Fruit fly (Drosophila melanogaster) whole organism, embryonic: ENCODE results near the gene CG13622.

Source experiments
- Atf6 ChIP-seq: fragments of 200-800 bp; sonication (Bioruptor generic); IDR thresholded peaks from 2 replicates; pipeline ENCODE4 v1.3.6; 2022; ENCODE audit warnings: missing biosample characterization, missing genetic modification characterization
- Bgb ChIP-seq: fragments of 200-800 bp; sonication (Bioruptor generic); IDR thresholded peaks from 2 replicates; pipeline ENCODE4 v1.3.6; 2022; ENCODE audit warnings: missing biosample characterization, missing genetic modification characterization; ENCODE audit not compliant: partially characterized antibody
- Bteb2 ChIP-seq: fragments of 200-800 bp; sonication (Bioruptor generic); optimal IDR thresholded peaks from 2 replicates; lab custom pipeline; 2016; ENCODE audit warnings: missing biosample characterization, missing genetic modification characterization
- CG1024 ChIP-seq: fragments of 200-800 bp; sonication (Bioruptor generic); IDR thresholded peaks from 2 replicates; pipeline ENCODE4 v1.3.6; 2022; ENCODE audit warnings: missing biosample characterization, missing genetic modification characterization
- CG12104 ChIP-seq: fragments of 200-800 bp; sonication (Bioruptor generic); optimal IDR thresholded peaks from 3 replicates; lab custom pipeline; 2016; ENCODE audit warnings: missing biosample characterization, missing genetic modification characterization
- CG13894 ChIP-seq: fragments of 200-800 bp; sonication (Bioruptor generic); optimal IDR thresholded peaks from 3 replicates; lab custom pipeline; 2018; ENCODE audit warnings: missing biosample characterization, mild to moderate bottlenecking, missing genetic modification characterization, moderate library complexity
- CG14050 ChIP-seq: fragments of 200-800 bp; sonication (Bioruptor generic); IDR thresholded peaks from 3 replicates; pipeline ENCODE4 v1.3.6; 2022; ENCODE audit warnings: missing biosample characterization, missing genetic modification characterization
- CG14441 ChIP-seq: fragments of 200-800 bp; sonication (Bioruptor generic); IDR thresholded peaks from 2 replicates; pipeline ENCODE4 v1.3.6; 2022; ENCODE audit warnings: missing biosample characterization, missing genetic modification characterization
- CG14710 ChIP-seq: fragments of 200-800 bp; sonication (Bioruptor generic); optimal IDR thresholded peaks from 3 replicates; lab custom pipeline; 2019; ENCODE audit warnings: missing biosample characterization, mild to moderate bottlenecking, missing genetic modification characterization, moderate library complexity
- CG15601 ChIP-seq: fragments of 200-800 bp; sonication (Bioruptor generic); optimal IDR thresholded peaks from 3 replicates; lab custom pipeline; 2019; ENCODE audit warnings: missing biosample characterization, mild to moderate bottlenecking, missing genetic modification characterization, moderate library complexity
- CG16813 ChIP-seq: fragments of 200-800 bp; sonication (Bioruptor generic); IDR thresholded peaks from 3 replicates; pipeline ENCODE4 v1.3.6; 2022; ENCODE audit warnings: missing biosample characterization, missing genetic modification characterization; ENCODE audit not compliant: partially characterized antibody
- CG1792 ChIP-seq: fragments of 200-800 bp; sonication (Bioruptor generic); optimal IDR thresholded peaks from 2 replicates; lab custom pipeline; 2016; ENCODE audit warnings: missing biosample characterization, missing genetic modification characterization
- CG18764 ChIP-seq: fragments of 200-800 bp; sonication (Bioruptor generic); optimal IDR thresholded peaks from 3 replicates; lab custom pipeline; 2016; ENCODE audit warnings: missing biosample characterization, missing genetic modification characterization
- CG31441 ChIP-seq: fragments of 200-800 bp; sonication (Bioruptor generic); IDR thresholded peaks from 2 replicates; pipeline ENCODE4 v1.3.6; 2022; ENCODE audit warnings: missing biosample characterization, missing genetic modification characterization
- CG33557 ChIP-seq: fragments of 200-800 bp; sonication (Bioruptor generic); optimal IDR thresholded peaks from 2 replicates; lab custom pipeline; 2019; ENCODE audit warnings: missing biosample characterization, mild to moderate bottlenecking, missing genetic modification characterization, moderate library complexity
- CG4617 ChIP-seq: fragments of 200-800 bp; sonication (Bioruptor generic); optimal IDR thresholded peaks from 3 replicates; lab custom pipeline; 2016; ENCODE audit warnings: missing biosample characterization, missing genetic modification characterization, borderline replicate concordance
- CG6654 ChIP-seq: fragments of 200-800 bp; sonication (Bioruptor generic); optimal IDR thresholded peaks from 2 replicates; lab custom pipeline; 2017; ENCODE audit warnings: missing biosample characterization, mild to moderate bottlenecking, missing genetic modification characterization
- CG6765 ChIP-seq: fragments of 200-800 bp; sonication (Bioruptor generic); optimal IDR thresholded peaks from 3 replicates; lab custom pipeline; 2017; ENCODE audit warnings: missing biosample characterization, mild to moderate bottlenecking, missing genetic modification characterization
- CG7987 ChIP-seq: fragments of 200-800 bp; sonication (Bioruptor generic); optimal IDR thresholded peaks from 2 replicates; lab custom pipeline; 2018; ENCODE audit warnings: missing biosample characterization, mild to moderate bottlenecking, missing genetic modification characterization, moderate library complexity
- CG8089 ChIP-seq: fragments of 200-800 bp; sonication (Bioruptor generic); optimal IDR thresholded peaks from 3 replicates; lab custom pipeline; 2016; ENCODE audit warnings: missing biosample characterization, missing genetic modification characterization
- CG8290 ChIP-seq, 3 experiments: fragments of 200-800 bp; sonication (Bioruptor generic); optimal IDR thresholded peaks; 2 replicates each; lab custom pipeline; 2016 to 2019; ENCODE audit warnings: missing biosample characterization in 3 of 3, missing genetic modification characterization in 3 of 3, mild to moderate bottlenecking in 2 of 3, moderate library complexity in 1 of 3
- CG9817 ChIP-seq: fragments of 200-800 bp; sonication (Bioruptor generic); optimal IDR thresholded peaks from 2 replicates; lab custom pipeline; 2018; ENCODE audit warnings: missing biosample characterization, mild to moderate bottlenecking, missing genetic modification characterization, moderate library complexity
- Camta ChIP-seq: fragments of 200-800 bp; sonication (Bioruptor generic); optimal IDR thresholded peaks from 2 replicates; lab custom pipeline; 2016; ENCODE audit warnings: missing biosample characterization, missing genetic modification characterization
- Hmr ChIP-seq: fragments of 200-800 bp; sonication (Bioruptor generic); optimal IDR thresholded peaks from 3 replicates; lab custom pipeline; 2017; ENCODE audit warnings: mild to moderate bottlenecking, missing biosample characterization, missing genetic modification reagents, missing genetic modification characterization
- NK7.1 ChIP-seq: fragments of 200-800 bp; sonication (Bioruptor generic); optimal IDR thresholded peaks from 3 replicates; lab custom pipeline; 2016; ENCODE audit warnings: missing biosample characterization, missing genetic modification characterization
- NfI ChIP-seq: fragments of 200-800 bp; sonication (Bioruptor generic); optimal IDR thresholded peaks from 3 replicates; lab custom pipeline; 2018; ENCODE audit warnings: missing biosample characterization, mild to moderate bottlenecking, missing genetic modification characterization, moderate library complexity
- Sry-δ ChIP-seq: fragments of 200-800 bp; sonication (Bioruptor generic); optimal IDR thresholded peaks from 2 replicates; lab custom pipeline; 2016; ENCODE audit warnings: missing biosample characterization, missing genetic modification characterization
- abd-A ChIP-seq: fragments of 200-800 bp; sonication (Bioruptor generic); optimal IDR thresholded peaks from 3 replicates; lab custom pipeline; 2019; ENCODE audit warnings: missing biosample characterization, mild to moderate bottlenecking, missing genetic modification characterization, moderate library complexity
- ash1 ChIP-seq: fragments of 200-800 bp; sonication (Bioruptor generic); optimal IDR thresholded peaks from 2 replicates; lab custom pipeline; 2018; ENCODE audit warnings: missing biosample characterization, mild to moderate bottlenecking, missing genetic modification characterization
- az2 ChIP-seq: fragments of 200-800 bp; sonication (Bioruptor generic); optimal IDR thresholded peaks from 3 replicates; lab custom pipeline; 2016; ENCODE audit warnings: missing biosample characterization, missing genetic modification characterization
- bab2 ChIP-seq: fragments of 200-800 bp; sonication (Bioruptor generic); optimal IDR thresholded peaks from 2 replicates; lab custom pipeline; 2016; ENCODE audit warnings: missing biosample characterization, missing genetic modification characterization
- chinmo ChIP-seq: fragments of 200-800 bp; sonication (Bioruptor generic); IDR thresholded peaks from 4 replicates; pipeline ENCODE4 v1.3.6; 2022; ENCODE audit warnings: missing biosample characterization, missing genetic modification characterization; ENCODE audit not compliant: partially characterized antibody
- cwo ChIP-seq: fragments of 200-800 bp; sonication (Bioruptor generic); optimal IDR thresholded peaks from 3 replicates; lab custom pipeline; 2017; ENCODE audit warnings: missing biosample characterization, missing genetic modification characterization, mild to moderate bottlenecking, moderate library complexity, missing genetic modification reagents
- da ChIP-seq: fragments of 200-800 bp; sonication (Bioruptor generic); optimal IDR thresholded peaks from 2 replicates; lab custom pipeline; 2016; ENCODE audit warnings: missing biosample characterization, missing genetic modification characterization
- dimm ChIP-seq: fragments of 200-800 bp; sonication (Bioruptor generic); IDR thresholded peaks from 2 replicates; pipeline ENCODE4 v1.3.6; 2022; ENCODE audit warnings: missing biosample characterization, missing genetic modification characterization
- eve ChIP-seq, 2 experiments: fragments of >200 bp; optimal IDR thresholded peaks; 2 replicates each; lab custom pipeline; 2017; ENCODE audit warnings: missing biosample characterization in 2 of 2, missing genetic modification characterization in 2 of 2
- gfzf ChIP-seq: fragments of 200-800 bp; sonication (Bioruptor generic); optimal IDR thresholded peaks from 2 replicates; lab custom pipeline; 2016; ENCODE audit warnings: missing biosample characterization, mild to moderate bottlenecking, missing genetic modification characterization, moderate library complexity
- grau ChIP-seq: fragments of 200-800 bp; optimal IDR thresholded peaks from 3 replicates; lab custom pipeline; 2019; ENCODE audit warnings: missing biosample characterization, mild to moderate bottlenecking, missing genetic modification characterization, moderate library complexity
- gro ChIP-seq: fragments of 200-800 bp; sonication (Bioruptor generic); optimal IDR thresholded peaks from 2 replicates; lab custom pipeline; 2016; ENCODE audit warnings: missing biosample characterization, missing genetic modification characterization
- hkb ChIP-seq, 2 experiments: fragments of 200-800 bp in 1 of 2; fragments of >200 bp in 1 of 2; sonication (Bioruptor generic) in 1 of 2; IDR thresholded peaks in 1 of 2; optimal IDR thresholded peaks in 1 of 2; 2 replicates each; pipeline versions ENCODE4 v1.3.6 to Lab custom; 2017 to 2022; ENCODE audit warnings: missing biosample characterization in 1 of 2, missing genetic modification characterization in 1 of 2
- lbe ChIP-seq: fragments of 200-800 bp; sonication (Bioruptor generic); optimal IDR thresholded peaks from 2 replicates; lab custom pipeline; 2016; ENCODE audit warnings: missing biosample characterization, mild to moderate bottlenecking, missing genetic modification characterization
- ro ChIP-seq: fragments of 200-800 bp; sonication (Bioruptor generic); IDR thresholded peaks from 2 replicates; pipeline ENCODE4 v1.3.6; 2022; ENCODE audit warnings: missing biosample characterization, missing genetic modification characterization
- sens ChIP-seq: fragments of 200-800 bp; sonication (Bioruptor generic); peaks from one replicate; lab custom pipeline; 2016; ENCODE audit warnings: missing biosample characterization, missing genetic modification characterization
- sens-2 ChIP-seq: fragments of 200-800 bp; sonication (Bioruptor generic); IDR thresholded peaks from 2 replicates; pipeline ENCODE4 v1.3.6; 2022; ENCODE audit warnings: missing biosample characterization, missing genetic modification characterization
- stc ChIP-seq: fragments of 200-800 bp; sonication (Bioruptor generic); IDR thresholded peaks from 2 replicates; pipeline ENCODE4 v1.3.6; 2022; ENCODE audit warnings: missing biosample characterization, missing genetic modification characterization
- tgo ChIP-seq: fragments of 200-800 bp; sonication (Bioruptor generic); IDR thresholded peaks from 3 replicates; pipeline ENCODE4 v1.3.6; 2022; ENCODE audit warnings: missing biosample characterization, missing genetic modification characterization
- tin ChIP-seq: fragments of 200-800 bp; sonication (Bioruptor generic); optimal IDR thresholded peaks from 3 replicates; lab custom pipeline; 2016; ENCODE audit warnings: missing biosample characterization, missing genetic modification characterization
- vvl ChIP-seq: fragments of 200-800 bp; sonication (Bioruptor generic); IDR thresholded peaks from 2 replicates; pipeline ENCODE4 v1.3.6; 2022; ENCODE audit warnings: missing biosample characterization, missing genetic modification characterization

The CG13622 gene

DNA sequence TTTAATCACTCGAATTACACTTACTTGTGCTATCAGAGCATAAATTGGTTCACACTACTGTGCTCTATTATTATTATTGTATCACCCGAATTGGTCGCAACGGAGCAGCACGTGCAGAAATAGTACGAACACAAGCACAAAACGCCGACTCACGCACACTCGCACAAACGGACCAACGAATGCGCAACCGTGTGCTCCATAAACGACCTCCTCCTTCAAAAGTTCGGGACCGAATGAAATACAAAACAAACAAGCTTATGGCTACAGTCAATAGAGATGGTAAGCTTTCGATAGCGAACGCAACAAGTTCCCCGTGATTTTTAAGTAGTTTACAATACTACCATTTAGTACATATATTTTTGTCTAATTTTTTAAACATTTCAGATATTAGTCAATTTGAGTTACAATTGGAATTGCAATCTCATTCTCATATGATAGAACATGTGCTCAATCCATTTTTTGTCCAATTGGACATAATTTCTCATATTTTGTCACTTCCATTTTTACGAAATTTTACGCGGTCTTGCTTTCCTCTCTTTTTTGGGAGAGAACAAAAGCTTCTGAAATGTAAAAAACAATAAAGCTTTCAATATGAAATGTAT lies 20.3 kb upstream of the CG13622 start, which contains the start of gene Cftr (continued):
- TF ChIP-seq dimm (GFP tag; lab: Robert Waterston, UW) (no peak), sens (peak; percentile 87), lbe (GFP tag; lab: Kevin White, UChicago) (peak; percentile 78), Camta (GFP tag; lab: Kevin White, UChicago) (peak; percentile 49), az2 (GFP tag; lab: Kevin White, UChicago) (no peak), CG6654 (GFP tag; lab: Kevin White, UChicago) (no peak), CG9817 (peak; percentile 0), eve (GFP tag; optimal IDR thresholded peaks at IDR 0.05; lab: Kevin White, UChicago) (peak in 1 of 2 experiments; percentile 19), gro (GFP tag; lab: Kevin White, UChicago) (peak; percentile 94), da (GFP tag; lab: Kevin White, UChicago) (peak; percentile 13), ro (GFP tag; lab: Robert Waterston, UW) (no peak), Hmr (peak; percentile 63), CG4617 (GFP tag; lab: Kevin White, UChicago) (peak; percentile 12), sens-2 (peak; percentile 47), NfI (GFP tag; lab: Kevin White, UChicago) (peak; percentile 57), Bgb (peak; percentile 71), cwo (peak; percentile 100), hkb (optimal IDR thresholded peaks at IDR 0.05; lab: Kevin White, UChicago) (no peak), hkb (GFP tag; IDR thresholded peaks at IDR 0.05; lab: Robert Waterston, UW) (peak; percentile 65), CG1792 (peak; percentile 57), CG33557 (GFP tag; lab: Kevin White, UChicago) (no peak), CG31441 (GFP tag; lab: Robert Waterston, UW) (peak; percentile 22; the same call in 1 of the 2 replicates), grau (tag; lab: Kevin White, UChicago) (no peak), Bteb2 (GFP tag; lab: Kevin White, UChicago) (peak; percentile 61), CG13894 (tag; lab: Kevin White, UChicago) (peak; percentile 73), gfzf (GFP tag; lab: Kevin White, UChicago) (no peak), tgo (peak; percentile 36; the same call in 1 of the 3 replicates), CG18764 (peak; percentile 0), stc (GFP tag; lab: Robert Waterston, UW) (peak; percentile 31; the same call in 1 of the 2 replicates), chinmo (GFP tag; lab: Robert Waterston, UW) (peak; percentile 94; the same call in 3 of the 4 replicates), CG7987 (GFP tag; lab: Kevin White, UChicago) (peak; percentile 80), CG12104 (peak; percentile 44), vvl (GFP tag; lab: Robert Waterston, UW) (no peak; the same call in none of the 2 replicates), CG14441 (GFP tag; lab: Robert Waterston, UW) (peak; percentile 56; the same call in 1 of the 2 replicates), Sry-δ (GFP tag; lab: Kevin White, UChicago) (peak; percentile 86), CG16813 (GFP tag; lab: Robert Waterston, UW) (no peak), CG1024 (GFP tag; lab: Robert Waterston, UW) (0 out of 2 replicates have a peak, but pooled peaks have one; percentile 17), tin (peak; percentile 11), bab2 (GFP tag; lab: Kevin White, UChicago) (peak; percentile 37), CG8089 (GFP tag; lab: Kevin White, UChicago) (no peak), CG8290 (GFP tag; optimal IDR thresholded peaks at IDR 0.05; lab: Kevin White, UChicago) (no peak), CG8290 (tag; optimal IDR thresholded peaks at IDR 0.05; lab: Kevin White, UChicago) (peak in 1 of 2 experiments; percentile 84), Atf6 (peak; percentile 58), CG15601 (tag; lab: Kevin White, UChicago) (no peak), CG14050 (no peak), NK7.1 (peak; percentile 58), CG6765 (GFP tag; lab: Kevin White, UChicago) (no peak), ash1 (GFP tag; lab: Kevin White, UChicago) (no peak), CG14710 (tag; lab: Kevin White, UChicago) (no peak), abd-A (tag; lab: Kevin White, UChicago) (peak; percentile 47)
